Fruit fly (Drosophila melanogaster) whole organism, adult: ENCODE measurements around the gene CG34382.

Experiments
- CG11617 ChIP-seq: fragments of 200-800 bp; sonication (Bioruptor generic); optimal IDR thresholded peaks from 2 replicates; lab custom pipeline; 2017; ENCODE audit warnings: mild to moderate bottlenecking, missing biosample characterization, missing genetic modification reagents, missing genetic modification characterization
- CG12768 ChIP-seq: fragments of 200-800 bp; sonication (Bioruptor generic); optimal IDR thresholded peaks from 2 replicates; lab custom pipeline; 2017; ENCODE audit warnings: missing biosample characterization, missing genetic modification characterization, mild to moderate bottlenecking, moderate library complexity, missing genetic modification reagents
- CG1620 ChIP-seq: fragments of 200-800 bp; sonication (Bioruptor generic); optimal IDR thresholded peaks from 2 replicates; lab custom pipeline; 2016; ENCODE audit warnings: missing biosample characterization, missing genetic modification characterization
- CG5204 ChIP-seq: fragments of 200-800 bp; sonication (Bioruptor generic); optimal IDR thresholded peaks from 2 replicates; lab custom pipeline; 2016; ENCODE audit warnings: missing biosample characterization, missing genetic modification characterization
- Crg-1 ChIP-seq: fragments of 200-800 bp; sonication (Bioruptor generic); optimal IDR thresholded peaks from 2 replicates; lab custom pipeline; 2016; ENCODE audit warnings: missing biosample characterization, missing genetic modification characterization
- bab1 ChIP-seq: fragments of 200-800 bp; sonication (Bioruptor generic); optimal IDR thresholded peaks from 3 replicates; lab custom pipeline; 2019; ENCODE audit warnings: missing biosample characterization, mild to moderate bottlenecking, missing genetic modification characterization, moderate library complexity
- cnc ChIP-seq, 2 experiments: fragments of >200 bp; optimal IDR thresholded peaks; 2 replicates each; lab custom pipeline; 2017
- kay ChIP-seq: fragments of 200-800 bp; sonication (Bioruptor generic); peaks from one replicate; lab custom pipeline; 2016; ENCODE audit warnings: missing biosample characterization, missing genetic modification characterization, borderline replicate concordance

DNA sequence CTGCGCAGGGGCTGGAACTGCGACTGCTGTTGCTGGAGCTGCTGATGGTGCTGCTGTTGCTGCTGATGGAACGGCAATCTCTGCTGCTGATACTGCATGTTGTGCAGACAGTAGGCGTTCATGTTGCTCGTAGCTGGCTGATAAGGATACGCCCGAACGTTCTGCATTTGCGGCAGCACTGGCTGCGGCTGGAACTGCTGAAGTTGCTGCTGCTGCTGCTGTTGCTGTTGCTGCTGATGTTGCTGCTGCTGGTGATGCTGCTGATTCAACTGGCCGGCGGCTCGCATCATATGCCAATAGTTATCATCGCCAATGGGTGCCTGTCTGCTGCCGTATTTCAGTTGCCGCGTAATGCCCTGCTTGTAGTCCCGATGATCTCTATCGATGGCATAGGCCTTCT is 38.1 kb upstream of the CG34382 start:
- TF ChIP-seq cnc (optimal IDR thresholded peaks at IDR 0.05; lab: Kevin White, UChicago) (no peak), CG12768 (GFP tag; lab: Kevin White, UChicago) (no peak), bab1 (GFP tag; lab: Kevin White, UChicago) (no peak), CG11617 (no peak), Crg-1 (GFP tag; lab: Kevin White, UChicago) (no peak), kay (GFP tag; lab: Kevin White, UChicago) (no peak), CG5204 (GFP tag; lab: Kevin White, UChicago) (no peak), CG1620 (GFP tag; lab: Kevin White, UChicago) (no peak)
